Fruit fly (Drosophila melanogaster) whole organism: ENCODE results near the gene teq.

Experiments
- CG8478 ChIP-seq: fragments of >200 bp; optimal IDR thresholded peaks from 2 replicates; lab custom pipeline; 2018; ENCODE audit warnings: inconsistent platforms
- Dll ChIP-seq: fragments of >200 bp; optimal IDR thresholded peaks from 2 replicates; lab custom pipeline; 2017
- EcR ChIP-seq, 2 experiments: fragments of >200 bp; optimal IDR thresholded peaks; 2 replicates each; lab custom pipeline; 2017; ENCODE audit warnings: missing biosample characterization in 2 of 2, missing genetic modification characterization in 2 of 2, missing genetic modification reagents in 2 of 2
- pan ChIP-seq: fragments of >200 bp; optimal IDR thresholded peaks from 2 replicates; lab custom pipeline; 2017
- psq ChIP-seq: fragments of >200 bp; optimal IDR thresholded peaks from 2 replicates; lab custom pipeline; 2017
- usp ChIP-seq: fragments of >200 bp; optimal IDR thresholded peaks from 2 replicates; lab custom pipeline; 2017; ENCODE audit warnings: missing biosample characterization, missing genetic modification characterization, mixed read lengths

The teq gene

dm6 chr3L:9054239-9054638, 20.2 kb upstream of the teq start:
- TF ChIP-seq CG8478 (lab: Kevin White, UChicago): no peak
- TF ChIP-seq EcR (GFP tag; optimal IDR thresholded peaks at IDR 0.05; lab: Kevin White, UChicago): no peak
- TF ChIP-seq psq (lab: Kevin White, UChicago): no peak
- no peak for TF ChIP-seq Dll (lab: Kevin White, UChicago)
- no peak for TF ChIP-seq pan
- no peak for TF ChIP-seq usp (GFP tag; lab: Kevin White, UChicago)

- TF ChIP-seq Dll (lab: Kevin White, UChicago): no peak
Measured at dm6 chr3L:9054822-9055407, 19.5 kb upstream of the teq start.

- TF ChIP-seq EcR (GFP tag; optimal IDR thresholded peaks at IDR 0.05; lab: Kevin White, UChicago) (peak; percentile 40 to 69), Dll (lab: Kevin White, UChicago) (no peak)
Measured at dm6 chr3L:9055870-9056807, 18.3 kb upstream of the teq start.

- TF ChIP-seq CG8478 (lab: Kevin White, UChicago) (no peak), Dll (lab: Kevin White, UChicago) (no peak), pan (no peak), psq (lab: Kevin White, UChicago) (no peak)
Measured at dm6 chr3L:9057429-9058088, 16.9 kb upstream of the teq start.

- no peak for TF ChIP-seq pan
- no peak for TF ChIP-seq CG8478 (lab: Kevin White, UChicago)
- no peak for TF ChIP-seq usp (GFP tag; lab: Kevin White, UChicago)
- TF ChIP-seq Dll (lab: Kevin White, UChicago): no peak
- TF ChIP-seq EcR (GFP tag; optimal IDR thresholded peaks at IDR 0.05; lab: Kevin White, UChicago): no peak
- no peak for TF ChIP-seq psq (lab: Kevin White, UChicago)
Measured at dm6 chr3L:9059611-9060203, 14.7 kb upstream of the teq start.

- no peak for TF ChIP-seq Dll (lab: Kevin White, UChicago)
- TF ChIP-seq EcR (GFP tag; optimal IDR thresholded peaks at IDR 0.05; lab: Kevin White, UChicago): peak in 1 of 2 experiments; percentile 11
Measured at dm6 chr3L:9061449-9061848, 13.0 kb upstream of the teq start.

dm6 chr3L:9062816-9063215, 11.6 kb upstream of the teq start:
- no peak for TF ChIP-seq pan
- TF ChIP-seq EcR (GFP tag; optimal IDR thresholded peaks at IDR 0.05; lab: Kevin White, UChicago): no peak
- TF ChIP-seq psq (lab: Kevin White, UChicago): no peak
- no peak for TF ChIP-seq usp (GFP tag; lab: Kevin White, UChicago)
- TF ChIP-seq Dll (lab: Kevin White, UChicago): no peak
- no peak for TF ChIP-seq CG8478 (lab: Kevin White, UChicago)

dm6 chr3L:9063607-9064006, 10.8 kb upstream of the teq start:
- TF ChIP-seq pan: no peak
- no peak for TF ChIP-seq usp (GFP tag; lab: Kevin White, UChicago)
- TF ChIP-seq EcR (GFP tag; optimal IDR thresholded peaks at IDR 0.05; lab: Kevin White, UChicago): no peak
- no peak for TF ChIP-seq Dll (lab: Kevin White, UChicago)
- no peak for TF ChIP-seq CG8478 (lab: Kevin White, UChicago)

- no peak for TF ChIP-seq usp (GFP tag; lab: Kevin White, UChicago)
- no peak for TF ChIP-seq CG8478 (lab: Kevin White, UChicago)
- no peak for TF ChIP-seq pan
- no peak for TF ChIP-seq EcR (GFP tag; optimal IDR thresholded peaks at IDR 0.05; lab: Kevin White, UChicago)
- no peak for TF ChIP-seq psq (lab: Kevin White, UChicago)
- no peak for TF ChIP-seq Dll (lab: Kevin White, UChicago)
Measured at dm6 chr3L:9064207-9064754, 10.2 kb upstream of the teq start.

- TF ChIP-seq pan (no peak), EcR (GFP tag; optimal IDR thresholded peaks at IDR 0.05; lab: Kevin White, UChicago) (no peak), psq (lab: Kevin White, UChicago) (no peak), CG8478 (lab: Kevin White, UChicago) (no peak), usp (GFP tag; lab: Kevin White, UChicago) (no peak), Dll (lab: Kevin White, UChicago) (no peak)
Measured at dm6 chr3L:9064976-9065761, 9.3 kb upstream of the teq start.

dm6 chr3L:9065997-9066441, 8.4 kb upstream of the teq start, which contains the start of gene Argk1:
Argk1 (minus strand) TSS chr3L:9066027.
- no peak for TF ChIP-seq Dll (lab: Kevin White, UChicago)
- TF ChIP-seq pan: no peak
- no peak for TF ChIP-seq psq (lab: Kevin White, UChicago)
- no peak for TF ChIP-seq EcR (GFP tag; optimal IDR thresholded peaks at IDR 0.05; lab: Kevin White, UChicago)
- no peak for TF ChIP-seq usp (GFP tag; lab: Kevin White, UChicago)
- no peak for TF ChIP-seq CG8478 (lab: Kevin White, UChicago)
